Fruit fly (Drosophila melanogaster): Measurements from ENCODE around the gene Ipk2.

Ipk2 gene

DNA sequence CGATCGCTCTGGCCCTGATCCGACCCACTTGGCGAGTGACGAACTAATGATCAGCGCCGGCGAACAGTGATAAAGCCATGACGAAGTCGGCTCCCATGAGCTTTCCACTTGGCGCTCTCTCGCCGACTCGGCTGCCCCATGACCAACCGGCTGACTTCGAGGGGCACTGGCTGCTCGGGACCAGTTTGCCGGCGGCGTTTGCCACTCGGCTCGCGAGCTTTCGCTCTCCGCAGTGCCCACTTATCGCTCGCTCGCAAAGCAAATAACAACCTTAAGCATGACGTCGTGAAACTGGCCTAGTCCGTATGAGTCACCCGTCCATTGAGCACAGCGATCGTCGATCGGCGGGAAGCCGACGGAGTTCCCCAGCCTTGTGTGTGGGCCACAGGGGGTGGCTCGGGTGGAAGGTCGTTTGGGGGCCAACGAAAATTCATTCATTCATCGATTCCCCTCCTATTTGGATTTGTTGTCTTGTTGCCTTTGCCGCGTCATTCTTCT is 21.6 kb downstream of the Ipk2 start, which contains the start of gene Ets21C (continued):
- TF ChIP-seq Pdp1 (GFP tag; optimal IDR thresholded peaks at IDR 0.05) (no peak), sr (GFP tag; IDR thresholded peaks at IDR 0.05) (0 out of 3 replicates have a peak, but pooled peaks have one; percentile 4), Med (GFP tag) (peak; percentile 90), otp (GFP tag; IDR thresholded peaks at IDR 0.05) (no peak), Hey (tag; optimal IDR thresholded peaks at IDR 0.05) (peak; percentile 3), z (GFP tag; IDR thresholded peaks at IDR 0.05) (no peak), Adf1 (GFP tag; IDR thresholded peaks at IDR 0.05) (peak; percentile 64; the same call in 1 of the 2 replicates), shn (GFP tag; optimal IDR thresholded peaks at IDR 0.05) (peak; percentile 97), NK7.1 (GFP tag; optimal IDR thresholded peaks at IDR 0.05) (no peak), zfh1 (GFP tag; IDR thresholded peaks at IDR 0.05) (0 out of 3 replicates have a peak, but pooled peaks have one; percentile 14), Jarid2 (GFP tag; optimal IDR thresholded peaks at IDR 0.05) (peak; percentile 25), Deaf1 (tag; optimal IDR thresholded peaks at IDR 0.05) (peak; percentile 97), ase (GFP tag; IDR thresholded peaks at IDR 0.05) (no peak), zen2 (GFP tag; IDR thresholded peaks at IDR 0.05; ENCODE audit: partially characterized antibody) (peak; percentile 43; the same call in 1 of the 3 replicates), Scr (GFP tag; IDR thresholded peaks at IDR 0.05; ENCODE audit: partially characterized antibody) (0 out of 2 replicates have a peak, but pooled peaks have one; percentile 22), CG6175 (GFP tag; IDR thresholded peaks at IDR 0.05) (0 out of 3 replicates have a peak, but pooled peaks have one; percentile 73), pb (GFP tag; optimal IDR thresholded peaks at IDR 0.05) (no peak), chinmo (GFP tag; IDR thresholded peaks at IDR 0.05; ENCODE audit: partially characterized antibody) (peak; percentile 88; the same call in 2 of the 4 replicates)

DNA sequence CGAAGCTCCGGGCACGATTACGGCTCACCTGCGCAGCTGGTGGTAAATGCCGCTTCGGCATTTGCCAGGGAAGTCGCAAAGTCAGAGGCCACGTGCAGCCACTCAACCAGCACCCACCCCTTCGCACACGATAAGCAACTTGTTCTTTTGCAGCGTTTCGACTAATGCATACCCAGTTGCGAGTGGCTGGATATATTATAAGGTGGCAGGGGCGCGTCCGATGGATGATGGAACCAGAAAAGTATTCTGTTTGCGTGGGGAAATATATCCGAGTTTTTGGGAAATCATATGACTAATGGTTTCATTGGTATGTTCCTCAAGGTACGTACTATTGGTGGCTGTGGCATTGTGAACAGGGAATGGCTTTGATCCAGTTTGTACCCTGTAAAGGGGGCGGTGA is 24.4 kb downstream of the Ipk2 start:
- no peak for TF ChIP-seq Ada2b (GFP tag; IDR thresholded peaks at IDR 0.05)
- TF ChIP-seq gsb (GFP tag; IDR thresholded peaks at IDR 0.05), result no peak
- TF ChIP-seq vnd (GFP tag; IDR thresholded peaks at IDR 0.05; ENCODE audit: partially characterized antibody), result peak; percentile 56; the same call in 1 of the 3 replicates
- TF ChIP-seq Scr (GFP tag; IDR thresholded peaks at IDR 0.05; ENCODE audit: partially characterized antibody), result 0 out of 2 replicates have a peak, but pooled peaks have one; percentile 31
- peak; percentile 27 for TF ChIP-seq nerfin-1 (tag; optimal IDR thresholded peaks at IDR 0.05)
- no peak for TF ChIP-seq CG4328 (GFP tag; optimal IDR thresholded peaks at IDR 0.05)
- no peak for TF ChIP-seq ems (GFP tag; optimal IDR thresholded peaks at IDR 0.05)
- TF ChIP-seq CG16813 (GFP tag; IDR thresholded peaks at IDR 0.05; ENCODE audit: partially characterized antibody), result 0 out of 3 replicates have a peak, but pooled peaks have one; percentile 38
- no peak for TF ChIP-seq prd (optimal IDR thresholded peaks at IDR 0.05)
- 0 out of 3 replicates have a peak, but pooled peaks have one; percentile 11 for TF ChIP-seq prd (GFP tag; IDR thresholded peaks at IDR 0.05)
- TF ChIP-seq Spps (tag; optimal IDR thresholded peaks at IDR 0.05), result no peak
- no peak for TF ChIP-seq Neu2 (GFP tag; optimal IDR thresholded peaks at IDR 0.05; ENCODE audit: borderline replicate concordance)
- TF ChIP-seq CG2712 (tag; optimal IDR thresholded peaks at IDR 0.05), result no peak
- TF ChIP-seq zfh1 (GFP tag; IDR thresholded peaks at IDR 0.05), result no peak
- no peak for TF ChIP-seq CG17359 (tag; optimal IDR thresholded peaks at IDR 0.05)
- TF ChIP-seq Bgb (GFP tag; IDR thresholded peaks at IDR 0.05; ENCODE audit: partially characterized antibody), result no peak
- TF ChIP-seq Nf-YB (GFP tag; optimal IDR thresholded peaks at IDR 0.05), result no peak
- no peak for TF ChIP-seq caup (GFP tag; optimal IDR thresholded peaks at IDR 0.05; ENCODE audit: severe bottlenecking)
- TF ChIP-seq CG12391 (tag; optimal IDR thresholded peaks at IDR 0.05), result no peak
- TF ChIP-seq Ptx1 (GFP tag; IDR thresholded peaks at IDR 0.05), result 0 out of 2 replicates have a peak, but pooled peaks have one; percentile 15
- TF ChIP-seq CG3726 (GFP tag; IDR thresholded peaks at IDR 0.05), result no peak
- no peak for TF ChIP-seq CG7556 (GFP tag; optimal IDR thresholded peaks at IDR 0.05)
- TF ChIP-seq Nf-YC (tag; optimal IDR thresholded peaks at IDR 0.05), result peak; percentile 39
- no peak for TF ChIP-seq CG2678 (tag; optimal IDR thresholded peaks at IDR 0.05)
- peak; percentile 61 for TF ChIP-seq D19B (GFP tag; optimal IDR thresholded peaks at IDR 0.05)
- TF ChIP-seq CG1603 (tag; optimal IDR thresholded peaks at IDR 0.05), result no peak
- peak; percentile 73 for TF ChIP-seq CG14860 (GFP tag; IDR thresholded peaks at IDR 0.05; ENCODE audit: partially characterized antibody)
- TF ChIP-seq Sox102F (GFP tag; optimal IDR thresholded peaks at IDR 0.05), result no peak
- peak; percentile 54; the same call in 1 of the 2 replicates for TF ChIP-seq bbx (GFP tag; IDR thresholded peaks at IDR 0.05; ENCODE audit: partially characterized antibody)
- no peak for TF ChIP-seq Optix (GFP tag; IDR thresholded peaks at IDR 0.05)
- TF ChIP-seq mld (GFP tag; IDR thresholded peaks at IDR 0.05; ENCODE audit: partially characterized antibody), result 0 out of 3 replicates have a peak, but pooled peaks have one; percentile 40
- no peak for TF ChIP-seq CkIIα-i1 (GFP tag; IDR thresholded peaks at IDR 0.05)

Data from whole organism, embryonic.